Worm (Caenorhabditis elegans) whole organism, young adult: ENCODE data around the gene F28F8.7.

Experiments
- B0261.1 ChIP-seq: sonication (generic microtip); optimal IDR thresholded peaks from 2 replicates; lab custom pipeline; 2016; ENCODE audit warnings: mild to moderate bottlenecking, missing genetic modification characterization, moderate library complexity, missing compliant biosample characterization
- D2030.7 ChIP-seq: fragments of 200-800 bp; sonication (Bioruptor generic); IDR thresholded peaks from 2 replicates; pipeline ENCODE4 v1.3.6; 2022; ENCODE audit warnings: missing genetic modification reagents, missing genetic modification characterization, missing compliant biosample characterization
- F10E7.11 ChIP-seq: sonication (generic microtip); optimal IDR thresholded peaks from 2 replicates; lab custom pipeline; 2017; ENCODE audit warnings: mild to moderate bottlenecking, missing genetic modification characterization, moderate library complexity, missing compliant biosample characterization
- F33H1.4 ChIP-seq: fragments of 200-800 bp; sonication (Bioruptor generic); IDR thresholded peaks from 2 replicates; pipeline ENCODE4 v1.3.6; 2022; ENCODE audit warnings: missing genetic modification reagents, missing genetic modification characterization, missing compliant biosample characterization
- F49E8.2 ChIP-seq: sonication (generic microtip); optimal IDR thresholded peaks from 3 replicates; lab custom pipeline; 2017; ENCODE audit warnings: missing genetic modification characterization, mild to moderate bottlenecking, missing compliant biosample characterization, antibody characterized with exemption, moderate library complexity; ENCODE audit not compliant: insufficient read depth
- K11D2.4 ChIP-seq: fragments of 200-800 bp; sonication (Bioruptor generic); IDR thresholded peaks from 2 replicates; pipeline ENCODE4 v1.3.6; 2022; ENCODE audit warnings: missing genetic modification reagents, missing genetic modification characterization, missing compliant biosample characterization
- K12H6.12 ChIP-seq: fragments of 200-800 bp; sonication (Bioruptor generic); optimal IDR thresholded peaks from 2 replicates; lab custom pipeline; 2018; ENCODE audit warnings: mild to moderate bottlenecking, missing genetic modification characterization, missing compliant biosample characterization
- T26A5.8 ChIP-seq: sonication (generic microtip); optimal IDR thresholded peaks from 2 replicates; lab custom pipeline; 2016; ENCODE audit warnings: missing genetic modification characterization, missing compliant biosample characterization
- Y79H2A.3 ChIP-seq: fragments of 200-800 bp; sonication (Bioruptor generic); conservative IDR thresholded peaks from 2 replicates; pipeline ENCODE4 v1.3.6; 2022; ENCODE audit warnings: missing genetic modification reagents, missing genetic modification characterization, missing compliant biosample characterization
- akir-1 ChIP-seq: fragments of 200-800 bp; sonication (Bioruptor generic); optimal IDR thresholded peaks from 2 replicates; lab custom pipeline; 2018; ENCODE audit warnings: mild to moderate bottlenecking, missing genetic modification characterization, moderate library complexity, missing compliant biosample characterization
- attf-3 ChIP-seq: fragments of 200-800 bp; sonication (Bioruptor generic); conservative IDR thresholded peaks from 2 replicates; pipeline ENCODE4 v1.3.6; 2022; ENCODE audit warnings: missing genetic modification reagents, missing genetic modification characterization, missing compliant biosample characterization
- bed-1 ChIP-seq: fragments of 200-800 bp; sonication (Bioruptor generic); IDR thresholded peaks from 2 replicates; pipeline ENCODE4 v1.3.6; 2022; ENCODE audit warnings: missing genetic modification reagents, missing genetic modification characterization, missing compliant biosample characterization
- bed-2 ChIP-seq: fragments of 200-800 bp; sonication (Bioruptor generic); IDR thresholded peaks from 2 replicates; pipeline ENCODE4 v1.3.6; 2022; ENCODE audit warnings: missing genetic modification reagents, missing genetic modification characterization, missing compliant biosample characterization
- ccch-3 ChIP-seq: fragments of 200-800 bp; sonication (Bioruptor generic); optimal IDR thresholded peaks from 2 replicates; lab custom pipeline; 2018; ENCODE audit warnings: mild to moderate bottlenecking, missing genetic modification characterization, missing compliant biosample characterization
- ceh-79 ChIP-seq: sonication (generic microtip); optimal IDR thresholded peaks from 2 replicates; lab custom pipeline; 2017; ENCODE audit warnings: mild to moderate bottlenecking, missing genetic modification characterization, missing compliant biosample characterization
- dox-1 ChIP-seq: fragments of 200-800 bp; sonication (Bioruptor generic); IDR thresholded peaks from 2 replicates; pipeline ENCODE4 v1.3.6; 2022; ENCODE audit warnings: missing genetic modification reagents, missing genetic modification characterization, missing compliant biosample characterization
- efl-1 ChIP-seq: fragments of 150-350 bp; optimal IDR thresholded peaks from 2 replicates; lab custom pipeline; 2014; ENCODE audit warnings: missing biosample characterization, missing genetic modification reagents, missing genetic modification characterization
- egrh-3 ChIP-seq: fragments of 200-800 bp; sonication (Bioruptor generic); IDR thresholded peaks from 2 replicates; pipeline ENCODE4 v1.3.6; 2022; ENCODE audit warnings: missing genetic modification reagents, missing genetic modification characterization, missing compliant biosample characterization
- ekl-4 ChIP-seq: fragments of 200-800 bp; sonication (Bioruptor generic); IDR thresholded peaks from 2 replicates; pipeline ENCODE4 v1.3.6; 2022; ENCODE audit warnings: missing genetic modification reagents, missing genetic modification characterization, missing compliant biosample characterization
- hsf-1 ChIP-seq: fragments of 200-800 bp; sonication (Bioruptor generic); IDR thresholded peaks from 2 replicates; pipeline ENCODE4 v1.3.6; 2022; ENCODE audit warnings: missing genetic modification reagents, missing genetic modification characterization, missing compliant biosample characterization
- lag-1 ChIP-seq: fragments of 200-800 bp; sonication (Bioruptor generic); IDR thresholded peaks from 2 replicates; pipeline ENCODE4 v1.3.6; 2022; ENCODE audit warnings: missing genetic modification reagents, missing genetic modification characterization, missing compliant biosample characterization
- let-526 ChIP-seq: fragments of 200-800 bp; sonication (Bioruptor generic); IDR thresholded peaks from 2 replicates; pipeline ENCODE4 v1.3.6; 2022; ENCODE audit warnings: missing genetic modification reagents, missing genetic modification characterization, missing compliant biosample characterization
- lsl-1 ChIP-seq: fragments of 200-800 bp; sonication (Bioruptor generic); optimal IDR thresholded peaks from 2 replicates; lab custom pipeline; 2018; ENCODE audit warnings: mild to moderate bottlenecking, missing genetic modification characterization, moderate library complexity, missing compliant biosample characterization
- lsy-27 ChIP-seq: sonication (generic microtip); optimal IDR thresholded peaks from 2 replicates; lab custom pipeline; 2017; ENCODE audit warnings: missing genetic modification characterization, mild to moderate bottlenecking, missing compliant biosample characterization, antibody characterized with exemption, missing genotype, borderline replicate concordance; ENCODE audit not compliant: insufficient read depth
- madf-8 ChIP-seq: fragments of 200-800 bp; sonication (Bioruptor generic); conservative IDR thresholded peaks from 2 replicates; pipeline ENCODE4 v1.3.6; 2022; ENCODE audit warnings: missing genetic modification reagents, missing genetic modification characterization, missing compliant biosample characterization
- mes-4 ChIP-seq: sonication (generic microtip); optimal IDR thresholded peaks from 2 replicates; lab custom pipeline; 2016; ENCODE audit warnings: missing genotype, missing genetic modification characterization, missing compliant biosample characterization
- nfya-1 ChIP-seq: sonication (generic microtip); optimal IDR thresholded peaks from 2 replicates; lab custom pipeline; 2017; ENCODE audit warnings: antibody characterized with exemption, missing compliant biosample characterization, missing genetic modification characterization, borderline replicate concordance; ENCODE audit not compliant: insufficient read depth
- nfyb-1 ChIP-seq: fragments of 200-800 bp; sonication (Bioruptor generic); IDR thresholded peaks from 2 replicates; pipeline ENCODE4 v1.3.6; 2022; ENCODE audit warnings: missing genetic modification reagents, missing genetic modification characterization, missing compliant biosample characterization
- nhr-27 ChIP-seq: fragments of 200-800 bp; sonication (Bioruptor generic); optimal IDR thresholded peaks from 2 replicates; lab custom pipeline; 2018; ENCODE audit warnings: mild to moderate bottlenecking, missing genetic modification characterization, moderate library complexity, missing compliant biosample characterization
- pbrm-1 ChIP-seq: fragments of 200-800 bp; sonication (Bioruptor generic); IDR thresholded peaks from 2 replicates; pipeline ENCODE4 v1.3.6; 2022; ENCODE audit warnings: missing genetic modification reagents, missing genetic modification characterization, missing compliant biosample characterization
- pha-4 ChIP-seq: fragments of 150-350 bp; sonication (generic microtip); optimal IDR thresholded peaks from 2 replicates; lab custom pipeline; 2014; ENCODE audit warnings: missing biosample characterization, missing genetic modification reagents, missing genetic modification characterization
- sdz-38 ChIP-seq: sonication (generic microtip); optimal IDR thresholded peaks from 2 replicates; lab custom pipeline; 2016; ENCODE audit warnings: missing genotype, missing genetic modification characterization, missing compliant biosample characterization
- snpc-1.1 ChIP-seq: sonication (generic microtip); optimal IDR thresholded peaks from 2 replicates; lab custom pipeline; 2017; ENCODE audit warnings: missing genetic modification characterization, mild to moderate bottlenecking, missing compliant biosample characterization, antibody characterized with exemption, moderate library complexity, missing genotype, missing genetic modification reagents; ENCODE audit not compliant: insufficient read depth
- snpc-3.4 ChIP-seq: sonication (generic microtip); optimal IDR thresholded peaks from 2 replicates; lab custom pipeline; 2017; ENCODE audit warnings: missing genetic modification characterization, mild to moderate bottlenecking, missing compliant biosample characterization, antibody characterized with exemption, moderate library complexity, missing genotype, missing genetic modification reagents
- tlf-1 ChIP-seq: fragments of 200-800 bp; sonication (Bioruptor generic); optimal IDR thresholded peaks from 2 replicates; lab custom pipeline; 2018; ENCODE audit warnings: mild to moderate bottlenecking, missing genetic modification characterization, missing compliant biosample characterization
- xnd-1 ChIP-seq: sonication (generic microtip); optimal IDR thresholded peaks from 2 replicates; lab custom pipeline; 2016; ENCODE audit warnings: missing genotype, missing genetic modification reagents, missing genetic modification characterization, missing compliant biosample characterization
- zfh-2 ChIP-seq: fragments of 200-800 bp; sonication (Bioruptor generic); conservative IDR thresholded peaks from 2 replicates; pipeline ENCODE4 v1.3.6; 2022; ENCODE audit warnings: missing genetic modification reagents, missing genetic modification characterization, missing compliant biosample characterization
- zim-3 ChIP-seq: sonication (generic microtip); optimal IDR thresholded peaks from 2 replicates; lab custom pipeline; 2017; ENCODE audit warnings: mild to moderate bottlenecking, missing genetic modification characterization, moderate library complexity, missing compliant biosample characterization
- ztf-22 ChIP-seq: fragments of 200-800 bp; sonication (Bioruptor generic); optimal IDR thresholded peaks from 2 replicates; lab custom pipeline; 2018; ENCODE audit warnings: mild to moderate bottlenecking, missing genetic modification characterization, moderate library complexity, missing compliant biosample characterization
- ztf-28 ChIP-seq: fragments of 200-800 bp; sonication (Bioruptor generic); IDR thresholded peaks from 2 replicates; pipeline ENCODE4 v1.3.6; 2022; ENCODE audit warnings: missing genetic modification reagents, missing genetic modification characterization, missing compliant biosample characterization

The F28F8.7 gene

ce11 chrV:15547727-15548126 lies 42.7 kb downstream of the F28F8.7 start (continued):
- no peak for TF ChIP-seq snpc-1.1 (tag; lab: Kevin White, UChicago)
- TF ChIP-seq F10E7.11 (tag; lab: Kevin White, UChicago) = no peak
- no peak for TF ChIP-seq xnd-1 (tag; lab: Kevin White, UChicago)
- no peak for TF ChIP-seq attf-3 (GFP tag; lab: Robert Waterston, UW)
- TF ChIP-seq Y79H2A.3 (GFP tag; lab: Robert Waterston, UW) = no peak
- no peak for TF ChIP-seq ekl-4 (GFP tag; lab: Robert Waterston, UW)
- TF ChIP-seq tlf-1 (GFP tag; lab: Kevin White, UChicago) = no peak
- peak; percentile 36; the same call in 1 of the 2 replicates for TF ChIP-seq D2030.7
- TF ChIP-seq lag-1 (GFP tag; lab: Robert Waterston, UW) = no peak
- 0 out of 2 replicates have a peak, but pooled peaks have one; percentile 56 for TF ChIP-seq pbrm-1 (GFP tag; lab: Robert Waterston, UW)
- TF ChIP-seq bed-1 = no peak
- TF ChIP-seq K12H6.12 (tag; lab: Kevin White, UChicago) = no peak
- TF ChIP-seq mes-4 = peak; percentile 7
- no peak for TF ChIP-seq ztf-28 (GFP tag; lab: Robert Waterston, UW)
- TF ChIP-seq madf-8 (GFP tag; lab: Robert Waterston, UW) = no peak
- TF ChIP-seq T26A5.8 = no peak
- no peak for TF ChIP-seq nfya-1 (tag; lab: Kevin White, UChicago)
- no peak for TF ChIP-seq pha-4
- TF ChIP-seq B0261.1 = peak; percentile 90
- no peak for TF ChIP-seq F33H1.4
- no peak for TF ChIP-seq nhr-27 (tag; lab: Kevin White, UChicago)
- no peak for TF ChIP-seq akir-1 (GFP tag; lab: Kevin White, UChicago)
- peak; percentile 46; the same call in 1 of the 2 replicates for TF ChIP-seq dox-1 (GFP tag; lab: Robert Waterston, UW)
- no peak for TF ChIP-seq egrh-3 (GFP tag; lab: Robert Waterston, UW)
- no peak for TF ChIP-seq zfh-2
- TF ChIP-seq nfyb-1 (GFP tag; lab: Robert Waterston, UW) = no peak
- TF ChIP-seq bed-2 (GFP tag; lab: Robert Waterston, UW) = no peak
- no peak for TF ChIP-seq ceh-79
- TF ChIP-seq lsl-1 (GFP tag; lab: Kevin White, UChicago) = peak; percentile 42
- no peak for TF ChIP-seq ztf-22 (GFP tag; lab: Kevin White, UChicago)
- TF ChIP-seq lsy-27 (tag; lab: Kevin White, UChicago) = no peak
- peak; percentile 62 for TF ChIP-seq F49E8.2
- no peak for TF ChIP-seq let-526 (GFP tag; lab: Robert Waterston, UW)
- TF ChIP-seq snpc-3.4 (tag; lab: Kevin White, UChicago) = peak; percentile 58
- TF ChIP-seq K11D2.4 (GFP tag; lab: Robert Waterston, UW) = no peak
- TF ChIP-seq zim-3 (tag; lab: Kevin White, UChicago) = peak; percentile 13
- no peak for TF ChIP-seq sdz-38 (tag; lab: Kevin White, UChicago)
- no peak for TF ChIP-seq ccch-3 (GFP tag; lab: Kevin White, UChicago)
- peak; percentile 51; the same call in 1 of the 2 replicates for TF ChIP-seq hsf-1 (GFP tag; lab: Robert Waterston, UW)
- no peak for TF ChIP-seq efl-1 (GFP tag; lab: Kevin White, UChicago)
